Fruit fly (Drosophila melanogaster) Kc167 (cell line): ENCODE measurements around the gene Raf.

Experiments used
- Myc ChIP-seq: fragments of >200 bp; optimal IDR thresholded peaks from 2 replicates; lab custom pipeline; 2017; ENCODE audit warnings: missing external identifiers
- Sin3A ChIP-seq: fragments of >200 bp; optimal IDR thresholded peaks from 2 replicates; lab custom pipeline; 2018; ENCODE audit warnings: missing external identifiers
- h ChIP-seq: fragments of >200 bp; optimal IDR thresholded peaks from 3 replicates; lab custom pipeline; 2018; ENCODE audit warnings: missing external identifiers
- insv ChIP-seq: fragments of >200 bp; optimal IDR thresholded peaks from 3 replicates; lab custom pipeline; 2018; ENCODE audit warnings: missing external identifiers
- psq ChIP-seq: fragments of >200 bp; optimal IDR thresholded peaks from 2 replicates; lab custom pipeline; 2017; ENCODE audit warnings: missing external identifiers
- ttk ChIP-seq: sonication (Bioruptor generic); optimal IDR thresholded peaks from 2 replicates; lab custom pipeline; 2017; ENCODE audit warnings: missing external identifiers

DNA sequence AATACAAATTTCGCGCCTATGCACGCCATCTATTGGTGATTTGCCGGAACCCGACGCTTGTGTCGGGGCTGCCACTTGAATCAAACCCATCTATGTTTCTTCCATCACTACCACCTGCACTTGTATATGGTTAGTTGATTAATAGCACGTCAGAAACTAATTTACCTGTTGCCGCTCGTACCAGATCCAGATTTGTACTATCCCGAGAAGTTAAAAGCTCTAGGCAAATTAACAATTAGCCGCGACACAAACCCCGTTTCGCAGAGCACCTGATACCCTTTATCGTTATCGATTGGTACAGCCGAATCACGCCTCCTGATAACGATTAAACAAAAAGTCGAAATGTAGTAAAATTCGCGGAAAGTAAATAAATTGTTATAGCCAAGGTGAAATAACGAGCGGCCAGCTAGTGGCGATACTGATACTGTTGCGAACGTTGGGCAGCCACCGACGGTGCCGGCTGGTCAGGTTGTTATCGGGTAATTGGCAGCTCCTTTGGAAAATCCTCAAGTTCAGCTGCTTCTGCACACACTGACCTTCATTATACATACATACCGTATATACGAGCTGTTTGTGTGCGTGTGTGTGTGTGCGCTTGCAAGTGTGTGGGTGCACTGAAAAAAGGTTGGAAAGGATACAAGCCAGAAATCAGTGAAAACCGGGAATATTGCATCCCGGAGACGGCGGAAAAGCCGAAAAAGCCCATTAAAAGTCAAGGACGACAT, 44.9 kb downstream of the Raf start:
- no peak for TF ChIP-seq insv (lab: Kevin White, UChicago)
- TF ChIP-seq h (lab: Kevin White, UChicago) = no peak
- TF ChIP-seq psq (lab: Kevin White, UChicago) = no peak
- no peak for TF ChIP-seq ttk (lab: Kevin White, UChicago)
- no peak for TF ChIP-seq Myc
- TF ChIP-seq Sin3A (lab: Kevin White, UChicago) = no peak
